Fruit fly (Drosophila melanogaster): ENCODE results near the gene ema.
A peak's percentile ranks its signal among the peaks of the same experiment; 100 is the strongest.

Gene ema

DNA sequence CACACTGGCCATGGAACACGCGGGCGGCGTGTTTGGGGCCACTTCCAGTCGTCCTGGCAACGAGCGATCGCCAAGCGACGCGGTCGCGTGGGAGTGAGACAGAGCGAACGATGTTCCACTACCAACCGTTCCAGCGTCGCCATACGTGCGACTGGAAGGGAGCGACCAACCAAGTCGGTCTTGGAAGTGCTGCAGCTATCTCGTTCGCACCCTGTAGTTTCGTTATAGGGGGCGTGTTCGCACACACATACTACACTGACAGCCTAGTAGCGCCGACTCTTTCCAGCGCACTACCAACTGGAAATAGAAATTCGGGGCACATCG is 37.8 kb downstream of the ema start (continued):
- TF ChIP-seq ssp (GFP tag; IDR thresholded peaks at IDR 0.05) (no peak), CG1832 (GFP tag; optimal IDR thresholded peaks at IDR 0.05) (peak; percentile 94), eve (GFP tag; optimal IDR thresholded peaks at IDR 0.05) (no peak), CG17802 (tag; optimal IDR thresholded peaks at IDR 0.05) (no peak), ac (GFP tag; optimal IDR thresholded peaks at IDR 0.05) (no peak), CG2889 (GFP tag; IDR thresholded peaks at IDR 0.05) (no peak), CG2202 (tag; optimal IDR thresholded peaks at IDR 0.05) (no peak), CG17568 (GFP tag; optimal IDR thresholded peaks at IDR 0.05) (no peak), stc (GFP tag; IDR thresholded peaks at IDR 0.05) (no peak), bigmax (GFP tag; optimal IDR thresholded peaks at IDR 0.05) (no peak), Bgb (GFP tag; IDR thresholded peaks at IDR 0.05; ENCODE audit: partially characterized antibody) (0 out of 2 replicates have a peak, but pooled peaks have one; percentile 30), CG6765 (GFP tag; optimal IDR thresholded peaks at IDR 0.05) (no peak), Myb (GFP tag; optimal IDR thresholded peaks at IDR 0.05) (no peak), Sin3A (optimal IDR thresholded peaks at IDR 0.05) (no peak), pfk (GFP tag; optimal IDR thresholded peaks at IDR 0.05) (peak; percentile 99), br (optimal IDR thresholded peaks at IDR 0.05) (no peak), CG11723 (GFP tag; optimal IDR thresholded peaks at IDR 0.05) (no peak), CG4707 (GFP tag; optimal IDR thresholded peaks at IDR 0.05) (no peak), CG2129 (GFP tag; IDR thresholded peaks at IDR 0.05; ENCODE audit: partially characterized antibody) (no peak), tll (GFP tag; optimal IDR thresholded peaks at IDR 0.05) (peak in 1 of 2 experiments; percentile 16), gt (GFP tag; IDR thresholded peaks at IDR 0.05) (no peak), Bteb2 (GFP tag; optimal IDR thresholded peaks at IDR 0.05) (no peak), H2.0 (GFP tag; IDR thresholded peaks at IDR 0.05) (no peak), Nf-YC (tag; optimal IDR thresholded peaks at IDR 0.05) (peak; percentile 98), Gsc (GFP tag; IDR thresholded peaks at IDR 0.05) (no peak), CTCF (GFP tag; optimal IDR thresholded peaks at IDR 0.05) (peak; percentile 46), Dfd (GFP tag; optimal IDR thresholded peaks at IDR 0.05) (no peak), CG2199 (GFP tag; IDR thresholded peaks at IDR 0.05) (no peak), kni (GFP tag; optimal IDR thresholded peaks at IDR 0.05) (peak; percentile 5), Jarid2 (GFP tag; optimal IDR thresholded peaks at IDR 0.05) (peak; percentile 56), usp (GFP tag; optimal IDR thresholded peaks at IDR 0.05) (no peak), Sox100B (GFP tag; optimal IDR thresholded peaks at IDR 0.05) (no peak), Fer3 (tag; optimal IDR thresholded peaks at IDR 0.05) (no peak), Trl (optimal IDR thresholded peaks at IDR 0.05) (no peak), Trl (GFP tag; optimal IDR thresholded peaks at IDR 0.05) (no peak), insv (GFP tag; optimal IDR thresholded peaks at IDR 0.05) (peak in 1 of 2 experiments; percentile 52), CG18262 (tag; optimal IDR thresholded peaks at IDR 0.05) (no peak), Rfx (GFP tag; IDR thresholded peaks at IDR 0.05) (peak; percentile 74), da (GFP tag; optimal IDR thresholded peaks at IDR 0.05) (no peak), pnt (GFP tag; optimal IDR thresholded peaks at IDR 0.05) (no peak), CG15696 (tag; optimal IDR thresholded peaks at IDR 0.05) (no peak), ro (GFP tag; IDR thresholded peaks at IDR 0.05) (no peak), phol (tag; optimal IDR thresholded peaks at IDR 0.05) (peak; percentile 30), CG3838 (GFP tag; optimal IDR thresholded peaks at IDR 0.05) (no peak), CG2116 (GFP tag; optimal IDR thresholded peaks at IDR 0.05) (no peak), CG10267 (tag; optimal IDR thresholded peaks at IDR 0.05) (no peak), ttk (GFP tag; IDR thresholded peaks at IDR 0.05) (0 out of 2 replicates have a peak, but pooled peaks have one; percentile 37), CG7963 (GFP tag; IDR thresholded peaks at IDR 0.05; ENCODE audit: partially characterized antibody) (no peak), vfl (GFP tag; optimal IDR thresholded peaks at IDR 0.05) (no peak), CG10565 (GFP tag; optimal IDR thresholded peaks at IDR 0.05) (no peak), CG8944 (GFP tag; optimal IDR thresholded peaks at IDR 0.05) (no peak), CG30431 (GFP tag; optimal IDR thresholded peaks at IDR 0.05) (no peak), CG1529 (GFP tag; optimal IDR thresholded peaks at IDR 0.05) (no peak), CG9727 (GFP tag; optimal IDR thresholded peaks at IDR 0.05) (no peak)
